Worm (Caenorhabditis elegans) whole organism, midembryonic: ENCODE results near the gene htp-1.

Source experiments
- T22C8.4 ChIP-seq: fragments of 200-800 bp; sonication (Bioruptor generic); IDR thresholded peaks from 2 replicates; pipeline ENCODE4 v1.3.6; 2022; ENCODE audit warnings: missing genetic modification characterization, missing compliant biosample characterization
- cog-1 ChIP-seq: sonication (generic microtip); optimal IDR thresholded peaks from 2 replicates; lab custom pipeline; 2016; ENCODE audit warnings: missing genetic modification characterization, missing compliant biosample characterization
- flt-1 ChIP-seq: fragments of 200-800 bp; sonication (Bioruptor generic); IDR thresholded peaks from 2 replicates; pipeline ENCODE4 v1.3.6; 2022; ENCODE audit warnings: missing genetic modification characterization, missing compliant biosample characterization
- klf-2 ChIP-seq: fragments of 200-800 bp; sonication (Bioruptor generic); conservative IDR thresholded peaks from 2 replicates; pipeline ENCODE4 v1.3.6; 2022; ENCODE audit warnings: missing genetic modification reagents, missing genetic modification characterization, missing compliant biosample characterization
- med-1 ChIP-seq: sonication (generic microtip); optimal IDR thresholded peaks from 2 replicates; lab custom pipeline; 2017; ENCODE audit warnings: missing genetic modification characterization, mild to moderate bottlenecking, missing compliant biosample characterization, antibody characterized with exemption, missing genetic modification reagents; ENCODE audit not compliant: insufficient read depth
- ref-1 ChIP-seq: fragments of 200-800 bp; sonication (Bioruptor generic); conservative IDR thresholded peaks from 2 replicates; pipeline ENCODE4 v1.3.6; 2022; ENCODE audit warnings: missing genetic modification reagents, missing genetic modification characterization, missing compliant biosample characterization
- tab-1 ChIP-seq: fragments of 200-800 bp; sonication (Bioruptor generic); IDR thresholded peaks from 2 replicates; pipeline ENCODE4 v1.3.6; 2022; ENCODE audit warnings: missing genetic modification characterization, missing compliant biosample characterization
- ztf-23 ChIP-seq: fragments of 200-800 bp; sonication (Bioruptor generic); IDR thresholded peaks from 2 replicates; pipeline ENCODE4 v1.3.6; 2022; ENCODE audit warnings: missing genetic modification reagents, missing genetic modification characterization, missing compliant biosample characterization
- ztf-29 ChIP-seq: fragments of 200-800 bp; sonication (Bioruptor generic); IDR thresholded peaks from 2 replicates; pipeline ENCODE4 v1.3.6; 2022; ENCODE audit warnings: missing genetic modification reagents, missing genetic modification characterization, missing compliant biosample characterization

Gene htp-1

ce11 chrIV:5391507-5392057 lies at the start of gene htp-1, which contains the start of gene ZK616.5:
Gene htp-1 (minus strand): TSS chrIV:5391557.
Gene ZK616.5 (plus strand): TSS chrIV:5391929.
- TF ChIP-seq flt-1 (GFP tag; lab: Robert Waterston, UW) (no peak), ref-1 (GFP tag; lab: Robert Waterston, UW) (no peak), T22C8.4 (GFP tag; lab: Robert Waterston, UW) (no peak), cog-1 (no peak), ztf-29 (GFP tag; lab: Robert Waterston, UW) (no peak), med-1 (no peak), ztf-23 (GFP tag; lab: Robert Waterston, UW) (no peak), klf-2 (GFP tag; lab: Robert Waterston, UW) (no peak), tab-1 (GFP tag; lab: Robert Waterston, UW) (no peak)

DNA sequence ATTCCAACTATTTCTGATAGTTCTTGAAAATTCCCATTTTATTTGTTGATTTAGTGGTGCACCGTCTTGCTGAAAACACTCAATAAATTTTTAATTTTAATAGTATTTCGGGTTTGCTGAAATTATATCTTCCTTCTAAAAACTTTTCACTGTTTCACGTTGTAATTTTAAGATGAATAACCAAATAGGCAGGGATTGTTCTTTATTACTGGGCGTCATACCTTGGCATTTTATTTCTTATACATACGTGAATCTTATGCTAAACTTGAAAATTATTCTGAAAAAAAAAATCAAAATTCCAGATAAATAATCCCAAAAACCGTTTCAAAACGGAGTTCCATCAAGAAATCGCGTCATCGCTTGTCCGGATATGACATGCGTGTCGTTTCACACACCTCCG lies 47.3 kb upstream of the htp-1 start, which contains the start of gene mgl-3:
Gene mgl-3 (plus strand): TSS at position 301 of the 400 bp plus-strand sequence.
- TF ChIP-seq T22C8.4 (GFP tag; lab: Robert Waterston, UW) (no peak), med-1 (no peak), ref-1 (GFP tag; lab: Robert Waterston, UW) (no peak), flt-1 (GFP tag; lab: Robert Waterston, UW) (no peak), cog-1 (no peak)

- TF ChIP-seq T22C8.4 (GFP tag; lab: Robert Waterston, UW), result no peak
- TF ChIP-seq tab-1 (GFP tag; lab: Robert Waterston, UW), result no peak
- TF ChIP-seq cog-1, result no peak
- TF ChIP-seq flt-1 (GFP tag; lab: Robert Waterston, UW), result no peak
- TF ChIP-seq ref-1 (GFP tag; lab: Robert Waterston, UW), result no peak
- no peak for TF ChIP-seq ztf-23 (GFP tag; lab: Robert Waterston, UW)
- TF ChIP-seq med-1, result no peak
- TF ChIP-seq ztf-29 (GFP tag; lab: Robert Waterston, UW), result no peak
- no peak for TF ChIP-seq klf-2 (GFP tag; lab: Robert Waterston, UW)
Measured at ce11 chrIV:5419122-5419521, 27.8 kb upstream of the htp-1 start, which contains the start of gene ehn-3. Gene ehn-3 (minus strand): TSS chrIV:5419222.

DNA sequence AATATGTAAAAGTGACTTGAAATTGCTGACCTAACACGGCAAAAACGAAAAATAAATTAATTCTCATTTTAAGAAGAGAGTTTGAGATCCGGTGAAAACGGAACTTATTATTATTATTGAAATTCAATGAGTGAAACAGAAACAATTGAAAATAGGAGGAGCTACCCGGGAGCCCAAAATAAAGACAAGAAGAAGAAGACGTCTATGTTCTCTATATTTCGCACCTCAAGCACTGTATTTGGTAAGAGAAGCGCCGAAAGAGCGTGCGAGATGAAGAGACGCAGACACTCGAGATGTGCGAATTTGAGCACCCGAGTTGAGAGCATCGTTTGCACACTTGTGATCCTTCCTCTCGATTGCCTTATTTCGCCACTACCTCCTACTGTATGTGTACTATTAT lies 24.3 kb upstream of the htp-1 start, which contains the start of gene spp-7:
Gene spp-7 (minus strand): TSS at position 101 of the 400 bp plus-strand sequence.
- TF ChIP-seq ref-1 (GFP tag; lab: Robert Waterston, UW) (no peak), klf-2 (GFP tag; lab: Robert Waterston, UW) (no peak), ztf-23 (GFP tag; lab: Robert Waterston, UW) (no peak), tab-1 (GFP tag; lab: Robert Waterston, UW) (no peak)

DNA sequence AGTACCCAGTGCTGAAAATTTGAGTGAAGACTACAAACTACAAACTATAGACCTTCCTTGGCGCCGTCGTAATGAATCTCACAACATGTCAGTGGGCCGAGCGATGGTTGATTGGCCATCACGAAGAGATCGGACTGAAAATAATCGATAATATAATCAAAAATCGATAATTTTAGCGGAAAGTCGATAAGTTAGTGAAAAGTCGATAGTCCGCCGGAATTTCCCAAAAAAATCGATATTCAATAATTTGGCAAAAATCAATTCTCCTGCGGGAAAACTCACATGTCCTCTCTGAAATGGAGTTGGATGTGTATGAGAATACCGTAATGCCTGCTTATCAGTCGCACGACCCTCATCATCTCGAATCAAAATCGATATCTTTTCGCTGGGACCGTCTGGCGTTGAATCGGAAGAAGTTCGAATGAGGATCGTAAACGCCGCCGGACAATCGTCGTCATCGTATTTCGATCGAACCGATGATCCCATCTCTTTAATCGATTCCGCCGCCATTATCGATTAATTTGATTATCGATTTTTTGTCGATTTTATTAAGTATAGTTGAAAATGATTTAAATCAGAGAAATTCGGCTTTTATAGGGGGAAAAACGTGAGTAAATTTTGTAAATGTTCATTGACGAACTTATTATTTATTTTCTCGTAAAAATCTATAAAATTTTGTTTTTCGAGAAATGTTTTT lies 20.4 kb upstream of the htp-1 start, which contains the start of gene ZK616.8:
Gene ZK616.8 (minus strand): TSS at position 553 of the 697 bp plus-strand sequence.
- TF ChIP-seq T22C8.4 (GFP tag; lab: Robert Waterston, UW), result peak; percentile 61
- TF ChIP-seq ztf-29 (GFP tag; lab: Robert Waterston, UW), result no peak

ce11 chrIV:5411120-5411519 lies 19.8 kb upstream of the htp-1 start, which contains the start of gene ZK616.65:
Gene ZK616.65 (minus strand): TSS chrIV:5411220.
- TF ChIP-seq tab-1 (GFP tag; lab: Robert Waterston, UW) (no peak), klf-2 (GFP tag; lab: Robert Waterston, UW) (no peak), ztf-23 (GFP tag; lab: Robert Waterston, UW) (no peak), med-1 (no peak), flt-1 (GFP tag; lab: Robert Waterston, UW) (no peak), T22C8.4 (GFP tag; lab: Robert Waterston, UW) (no peak), ztf-29 (GFP tag; lab: Robert Waterston, UW) (no peak), cog-1 (no peak), ref-1 (GFP tag; lab: Robert Waterston, UW) (no peak)

- no peak for TF ChIP-seq T22C8.4 (GFP tag; lab: Robert Waterston, UW)
- TF ChIP-seq ztf-23 (GFP tag; lab: Robert Waterston, UW), result no peak
- no peak for TF ChIP-seq tab-1 (GFP tag; lab: Robert Waterston, UW)
- TF ChIP-seq flt-1 (GFP tag; lab: Robert Waterston, UW), result no peak
- TF ChIP-seq ref-1 (GFP tag; lab: Robert Waterston, UW), result no peak
- TF ChIP-seq ztf-29 (GFP tag; lab: Robert Waterston, UW), result no peak
- TF ChIP-seq cog-1, result no peak
Measured at ce11 chrIV:5409112-5409511, 17.8 kb upstream of the htp-1 start.

DNA sequence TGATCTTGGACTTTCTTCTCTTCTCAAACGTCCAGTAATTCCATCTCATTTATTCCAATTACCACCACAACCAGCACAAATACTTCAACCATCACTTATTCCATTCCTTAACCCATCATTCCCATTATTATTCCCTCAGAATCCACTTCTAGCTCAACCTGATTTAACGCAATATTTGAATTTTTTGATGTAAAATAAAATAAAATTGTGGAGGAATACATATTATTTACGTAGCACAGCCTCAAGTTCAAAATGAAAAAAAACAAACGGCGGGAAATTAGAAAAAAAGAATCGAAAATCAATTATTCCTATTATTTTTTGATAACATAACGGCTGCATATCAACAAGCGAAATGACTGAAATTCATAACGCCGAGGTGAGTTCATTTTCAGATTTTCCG lies 14.0 kb upstream of the htp-1 start, which contains the start of gene ZK616.61:
Gene ZK616.61 (plus strand): TSS at position 301 of the 400 bp plus-strand sequence.
- TF ChIP-seq ztf-23 (GFP tag; lab: Robert Waterston, UW) (no peak), tab-1 (GFP tag; lab: Robert Waterston, UW) (no peak), T22C8.4 (GFP tag; lab: Robert Waterston, UW) (no peak), ref-1 (GFP tag; lab: Robert Waterston, UW) (no peak), klf-2 (GFP tag; lab: Robert Waterston, UW) (no peak), ztf-29 (GFP tag; lab: Robert Waterston, UW) (no peak), flt-1 (GFP tag; lab: Robert Waterston, UW) (no peak), cog-1 (no peak), med-1 (no peak)

ce11 chrIV:5400609-5401008 lies 9.3 kb upstream of the htp-1 start, which contains the start of gene ZK616.1:
Gene ZK616.1 (plus strand): TSS chrIV:5400909.
- TF ChIP-seq klf-2 (GFP tag; lab: Robert Waterston, UW), result no peak
- TF ChIP-seq cog-1, result no peak
- TF ChIP-seq T22C8.4 (GFP tag; lab: Robert Waterston, UW), result no peak
- TF ChIP-seq med-1, result no peak
- no peak for TF ChIP-seq ztf-23 (GFP tag; lab: Robert Waterston, UW)
- TF ChIP-seq flt-1 (GFP tag; lab: Robert Waterston, UW), result no peak
- TF ChIP-seq ref-1 (GFP tag; lab: Robert Waterston, UW), result no peak
- no peak for TF ChIP-seq tab-1 (GFP tag; lab: Robert Waterston, UW)
- TF ChIP-seq ztf-29 (GFP tag; lab: Robert Waterston, UW), result no peak
